Worm (Caenorhabditis elegans): Measurements from ENCODE around the gene F21A3.3.

The F21A3.3 gene

ce11 chrV:15566511-15567178, 49.1 kb downstream of the F21A3.3 start:
- TF ChIP-seq hlh-1 (tag; optimal IDR thresholded peaks at IDR 0.05) (peak; percentile 12), sptf-1 (tag; optimal IDR thresholded peaks at IDR 0.05) (no peak)

- no peak for TF ChIP-seq mab-5 (tag; optimal IDR thresholded peaks at IDR 0.05)
Observed at ce11 chrV:15567344-15567804, 49.9 kb downstream of the F21A3.3 start, which contains the start of gene acs-2. TSS of gene acs-2 (plus strand) at chrV:15567394.

ce11 chrV:15568381-15568780, 50.9 kb downstream of the F21A3.3 start:
- TF ChIP-seq cnd-1 (tag; optimal IDR thresholded peaks at IDR 0.05) = no peak
- TF ChIP-seq ces-1 (GFP tag; optimal IDR thresholded peaks at IDR 0.05) = no peak
- TF ChIP-seq pha-4 (tag; optimal IDR thresholded peaks at IDR 0.05) = no peak
- TF ChIP-seq lin-32 (GFP tag; optimal IDR thresholded peaks at IDR 0.05) = no peak
- TF ChIP-seq mls-2 (tag; optimal IDR thresholded peaks at IDR 0.05) = no peak
- no peak for TF ChIP-seq blmp-1 (tag; optimal IDR thresholded peaks at IDR 0.05)
- TF ChIP-seq ztf-11 (tag; optimal IDR thresholded peaks at IDR 0.05) = no peak
- TF ChIP-seq drap-1 (GFP tag; optimal IDR thresholded peaks at IDR 0.05) = no peak

Measured in whole organism, mixed stage, embryonic.